Worm (Caenorhabditis elegans): ENCODE data around the gene sahd-1.

ce11 chrII:5525297-5525696, 10.6 kb upstream of the sahd-1 start, which contains the start of gene tbx-35:
- TF ChIP-seq snpc-4 (tag; optimal IDR thresholded peaks at IDR 0.05) (no peak), skn-1 (tag; optimal IDR thresholded peaks at IDR 0.05) (no peak), nhr-28 (tag; optimal IDR thresholded peaks at IDR 0.05) (no peak)

Data from whole organism, L3 larva.